Fruit fly (Drosophila melanogaster): ENCODE measurements around the gene CG11317.

CG11317 gene

DNA sequence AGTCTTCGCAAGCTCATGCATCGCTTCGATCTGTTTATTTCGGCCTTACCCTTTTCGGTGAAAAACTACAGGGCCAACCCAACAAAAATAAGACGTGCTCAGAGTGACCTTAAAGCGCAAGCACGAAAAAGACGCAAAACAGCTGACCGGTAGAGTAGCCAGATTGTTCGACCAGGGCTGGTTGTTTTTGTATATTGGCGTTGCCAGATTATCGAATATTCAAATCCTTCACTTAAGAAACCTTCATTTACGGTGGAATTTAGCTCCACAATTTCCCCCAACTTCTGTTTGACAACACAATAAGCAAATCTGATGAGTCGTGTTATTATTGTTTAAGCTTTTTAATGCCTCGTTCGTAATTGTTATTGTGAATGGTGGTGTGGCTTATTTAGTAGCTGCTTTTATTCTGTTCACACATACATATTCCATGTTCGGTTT lies 43.3 kb downstream of the CG11317 start, which contains the start of gene Chchd3 (continued):
- TF ChIP-seq CG10979 (tag; optimal IDR thresholded peaks at IDR 0.05): peak; percentile 6
- TF ChIP-seq Bdp1 (GFP tag; optimal IDR thresholded peaks at IDR 0.05): peak; percentile 8
- peak; percentile 78 for TF ChIP-seq Dp (GFP tag; optimal IDR thresholded peaks at IDR 0.05)
- TF ChIP-seq crol (GFP tag; IDR thresholded peaks at IDR 0.05): no peak
- peak; percentile 33 for TF ChIP-seq CTCF (GFP tag; optimal IDR thresholded peaks at IDR 0.05)
- TF ChIP-seq repo (GFP tag; optimal IDR thresholded peaks at IDR 0.05): peak; percentile 7
- TF ChIP-seq CG14965 (GFP tag; optimal IDR thresholded peaks at IDR 0.05; ENCODE audit: borderline replicate concordance): no peak
- peak; percentile 80 for TF ChIP-seq ftz-f1 (GFP tag; optimal IDR thresholded peaks at IDR 0.05)
- TF ChIP-seq Spps (tag; optimal IDR thresholded peaks at IDR 0.05): no peak
- TF ChIP-seq shn (GFP tag; optimal IDR thresholded peaks at IDR 0.05): peak; percentile 3
- peak; percentile 73 for TF ChIP-seq CG3995 (GFP tag; optimal IDR thresholded peaks at IDR 0.05)
- TF ChIP-seq pros (GFP tag; optimal IDR thresholded peaks at IDR 0.05): peak; percentile 22
- no peak for TF ChIP-seq tx (GFP tag; optimal IDR thresholded peaks at IDR 0.05)
- peak; percentile 6 for TF ChIP-seq her (GFP tag; optimal IDR thresholded peaks at IDR 0.05)
- peak; percentile 43; the same call in 2 of the 3 replicates for TF ChIP-seq Opbp (GFP tag; IDR thresholded peaks at IDR 0.05; ENCODE audit: partially characterized antibody)
- no peak for TF ChIP-seq CG2116 (GFP tag; optimal IDR thresholded peaks at IDR 0.05)
- peak; percentile 13 for TF ChIP-seq ERR (GFP tag; optimal IDR thresholded peaks at IDR 0.05)
- TF ChIP-seq Hmr (GFP tag; optimal IDR thresholded peaks at IDR 0.05): peak; percentile 55
- peak; percentile 22 for TF ChIP-seq Vsx1 (GFP tag; optimal IDR thresholded peaks at IDR 0.05)
- peak; percentile 68 for TF ChIP-seq CG3847 (GFP tag; IDR thresholded peaks at IDR 0.05)
- TF ChIP-seq MBD-R2 (GFP tag; IDR thresholded peaks at IDR 0.05): peak; percentile 92
- TF ChIP-seq slbo (GFP tag; IDR thresholded peaks at IDR 0.05): peak; percentile 43; the same call in 1 of the 2 replicates
- peak; percentile 10 for TF ChIP-seq CG12155 (GFP tag; optimal IDR thresholded peaks at IDR 0.05)
- TF ChIP-seq Dbx (GFP tag; IDR thresholded peaks at IDR 0.05): 0 out of 3 replicates have a peak, but pooled peaks have one; percentile 30
- peak; percentile 20 for TF ChIP-seq jumu (GFP tag; optimal IDR thresholded peaks at IDR 0.05)

DNA sequence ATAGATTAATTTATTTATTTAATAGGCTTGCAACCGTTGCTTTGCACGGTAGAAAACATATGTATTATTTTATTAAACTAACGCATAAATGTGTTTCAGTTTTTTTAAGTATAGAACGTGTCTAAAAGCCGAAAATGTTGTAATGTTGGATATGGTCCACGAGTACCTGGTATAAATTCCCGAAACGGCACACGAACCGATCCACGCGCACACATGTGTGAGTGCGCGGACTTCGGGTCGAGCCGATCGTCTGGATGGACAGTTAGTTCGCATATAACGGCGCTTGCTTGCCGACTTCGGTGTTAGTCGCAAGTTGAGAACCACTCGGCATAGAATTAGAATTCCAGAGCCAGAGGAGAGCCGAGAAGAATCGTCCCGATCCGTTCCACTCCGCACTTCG lies 48.5 kb downstream of the CG11317 start, which contains the start of gene Alp4:
TSS of gene Alp4 (plus strand) at position 301 of the 400 bp plus-strand sequence.
- TF ChIP-seq CG15696 (tag; optimal IDR thresholded peaks at IDR 0.05): no peak
- peak; percentile 85 for TF ChIP-seq Deaf1 (tag; optimal IDR thresholded peaks at IDR 0.05)

DNA sequence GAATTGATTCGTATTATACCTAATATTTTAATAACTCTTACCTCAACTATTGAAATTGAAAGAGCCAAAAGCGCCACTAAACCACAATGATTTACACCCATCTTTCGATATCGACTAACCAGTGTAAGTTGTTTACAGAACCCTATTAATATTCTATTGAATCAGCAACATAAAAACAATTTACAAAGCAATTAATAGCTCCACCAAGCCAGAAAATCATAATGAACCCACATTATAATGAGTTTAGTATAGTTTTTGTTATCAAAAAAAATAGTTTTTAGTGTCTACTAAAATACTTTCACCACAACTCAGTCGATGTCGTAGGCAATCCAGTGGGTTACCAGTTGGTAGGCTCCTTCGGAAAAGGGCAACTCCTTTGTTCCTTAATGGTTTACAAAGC lies 52.1 kb downstream of the CG11317 start, which contains the start of gene CG33920:
TSS of gene CG33920 (minus strand) at position 101 of the 400 bp plus-strand sequence.
- no peak for TF ChIP-seq CG1529 (GFP tag; optimal IDR thresholded peaks at IDR 0.05)
